Worm (Caenorhabditis elegans) whole organism, L4/young adult: ENCODE measurements around the gene F44E5.1.

Experiments
- W03F9.2 ChIP-seq: fragments of 150-350 bp; optimal IDR thresholded peaks from 2 replicates; lab custom pipeline; 2014; ENCODE audit warnings: missing biosample characterization, missing genetic modification characterization
- dao-5 ChIP-seq: sonication (generic microtip); optimal IDR thresholded peaks from 2 replicates; lab custom pipeline; 2016; ENCODE audit warnings: missing genotype, missing genetic modification characterization, moderate library complexity, missing compliant biosample characterization

DNA sequence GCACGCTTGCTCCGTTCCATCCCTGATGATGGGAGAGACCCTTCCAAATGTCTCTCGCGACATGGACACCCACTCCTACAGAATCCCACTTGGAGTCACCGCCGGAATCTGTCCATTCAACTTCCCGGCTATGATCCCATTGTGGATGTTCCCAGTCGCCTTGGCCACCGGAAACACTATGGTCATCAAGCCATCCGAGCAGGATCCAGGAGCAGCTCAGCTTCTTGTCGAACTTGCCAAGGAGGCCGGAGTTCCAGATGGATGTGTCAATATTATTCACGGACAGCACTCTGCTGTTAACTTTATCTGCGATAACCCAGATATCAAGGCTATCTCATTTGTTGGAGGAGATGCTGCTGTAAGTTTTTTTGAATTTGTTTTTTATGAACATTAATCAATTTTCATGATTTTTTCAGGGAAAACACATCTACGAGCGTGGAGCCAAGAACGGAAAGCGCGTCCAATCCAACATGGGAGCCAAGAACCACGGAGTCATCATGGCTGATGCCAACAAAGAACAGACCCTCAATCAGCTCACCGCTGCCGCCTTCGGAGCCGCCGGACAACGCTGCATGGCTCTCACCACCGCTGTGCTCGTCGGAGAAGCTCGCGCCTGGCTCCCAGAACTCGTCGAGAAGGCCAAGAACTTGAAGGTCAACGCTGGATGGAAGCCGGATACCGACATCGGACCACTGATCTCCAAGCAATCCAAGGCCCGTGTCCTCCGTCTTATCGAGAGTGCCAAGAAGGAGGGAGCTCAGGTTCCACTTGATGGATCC lies 44.4 kb downstream of the F44E5.1 start:
- TF ChIP-seq W03F9.2 (tag; lab: Kevin White, UChicago) = no peak
- no peak for TF ChIP-seq dao-5 (tag; lab: Kevin White, UChicago)
